Worm (Caenorhabditis elegans): ENCODE results near the gene pho-5.

Gene pho-5

ce11 chrIII:7323331-7323730 is 37.6 kb upstream of the pho-5 start:
- TF ChIP-seq pqm-1 (tag; optimal IDR thresholded peaks at IDR 0.05) (peak; percentile 51), zfp-3 (GFP tag; conservative IDR thresholded peaks at IDR 0.05) (no peak), dmd-6 (GFP tag; IDR thresholded peaks at IDR 0.05) (0 out of 2 replicates have a peak, but pooled peaks have one; percentile 25), php-3 (GFP tag; IDR thresholded peaks at IDR 0.05) (peak; percentile 58; the same call in 1 of the 2 replicates), ZK546.5 (tag; optimal IDR thresholded peaks at IDR 0.05) (no peak), dpl-1 (GFP tag; optimal IDR thresholded peaks at IDR 0.05) (no peak), daf-16 (GFP tag; optimal IDR thresholded peaks at IDR 0.05) (no peak), daf-16 (tag; optimal IDR thresholded peaks at IDR 0.05) (peak; percentile 45), nhr-28 (tag; optimal IDR thresholded peaks at IDR 0.05) (peak; percentile 31), F49E8.2 (tag; optimal IDR thresholded peaks at IDR 0.05; ENCODE audit: borderline replicate concordance) (no peak), hlh-11 (tag; optimal IDR thresholded peaks at IDR 0.05) (peak; percentile 41)

ce11 chrIII:7322018-7322417 is 36.3 kb upstream of the pho-5 start:
- TF ChIP-seq dve-1 (tag; optimal IDR thresholded peaks at IDR 0.05; ENCODE audit: insufficient read depth), result peak; percentile 58
- TF ChIP-seq nhr-28 (tag; optimal IDR thresholded peaks at IDR 0.05), result peak; percentile 35
- no peak for TF ChIP-seq ctbp-1 (GFP tag; IDR thresholded peaks at IDR 0.05)
- TF ChIP-seq hlh-11 (tag; optimal IDR thresholded peaks at IDR 0.05), result peak; percentile 12
- no peak for TF ChIP-seq daf-16 (GFP tag; optimal IDR thresholded peaks at IDR 0.05)
- TF ChIP-seq daf-16 (tag; optimal IDR thresholded peaks at IDR 0.05), result peak; percentile 73
- TF ChIP-seq unc-62 (GFP tag; optimal IDR thresholded peaks at IDR 0.05 in 1 of 2), result peak in 1 of 2 experiments; percentile 62
- no peak for TF ChIP-seq unc-62 (tag; optimal IDR thresholded peaks at IDR 0.05)
- no peak for TF ChIP-seq unc-39 (tag; optimal IDR thresholded peaks at IDR 0.05)
- TF ChIP-seq unc-130 (GFP tag; optimal IDR thresholded peaks at IDR 0.05), result no peak
- no peak for TF ChIP-seq nhr-6 (tag; optimal IDR thresholded peaks at IDR 0.05)
- no peak for TF ChIP-seq vab-7 (GFP tag; IDR thresholded peaks at IDR 0.05)
- peak; percentile 57 for TF ChIP-seq aha-1 (tag)
- no peak for TF ChIP-seq pha-4 (GFP tag; IDR thresholded peaks at IDR 0.05)
- TF ChIP-seq pha-4 (tag; optimal IDR thresholded peaks at IDR 0.05), result peak; percentile 20
- TF ChIP-seq egl-27 (tag; optimal IDR thresholded peaks at IDR 0.05), result no peak
- peak; percentile 66 for TF ChIP-seq hlh-30 (tag; optimal IDR thresholded peaks at IDR 0.05; ENCODE audit: insufficient read depth)
- no peak for TF ChIP-seq hmg-1.1 (GFP tag; IDR thresholded peaks at IDR 0.05)

- TF ChIP-seq pqm-1 (tag; optimal IDR thresholded peaks at IDR 0.05) (peak; percentile 26), ZK337.2 (GFP tag; IDR thresholded peaks at IDR 0.05) (no peak), hlh-11 (tag; optimal IDR thresholded peaks at IDR 0.05) (peak; percentile 8), dmd-8 (GFP tag; IDR thresholded peaks at IDR 0.05) (no peak), daf-16 (GFP tag; optimal IDR thresholded peaks at IDR 0.05) (no peak), daf-16 (tag; optimal IDR thresholded peaks at IDR 0.05) (peak; percentile 56)
Measured at ce11 chrIII:7319390-7319789, 33.7 kb upstream of the pho-5 start, which contains the start of gene F56C9.8. Gene F56C9.8, minus strand, starts transcription at chrIII:7319509.

ce11 chrIII:7317354-7317753 is 31.7 kb upstream of the pho-5 start:
- TF ChIP-seq nhr-42 (GFP tag; IDR thresholded peaks at IDR 0.05) (no peak), pqm-1 (tag; optimal IDR thresholded peaks at IDR 0.05) (peak; percentile 69), nhr-25 (tag; optimal IDR thresholded peaks at IDR 0.05; ENCODE audit: borderline replicate concordance, insufficient read depth) (no peak), mxl-2 (GFP tag; conservative IDR thresholded peaks at IDR 0.05) (no peak), unc-62 (GFP tag; optimal IDR thresholded peaks at IDR 0.05 in 1 of 2) (peak in 1 of 2 experiments; percentile 53), unc-62 (tag; optimal IDR thresholded peaks at IDR 0.05) (no peak), lsy-2 (tag; optimal IDR thresholded peaks at IDR 0.05) (peak in 1 of 2 experiments; percentile 15), hlh-11 (tag; optimal IDR thresholded peaks at IDR 0.05) (peak; percentile 20), daf-16 (GFP tag; optimal IDR thresholded peaks at IDR 0.05) (no peak), daf-16 (tag; optimal IDR thresholded peaks at IDR 0.05) (peak; percentile 45), pha-4 (GFP tag; IDR thresholded peaks at IDR 0.05) (no peak), pha-4 (tag; optimal IDR thresholded peaks at IDR 0.05) (peak; percentile 77), set-16 (GFP tag; IDR thresholded peaks at IDR 0.05) (no peak), hlh-30 (tag; optimal IDR thresholded peaks at IDR 0.05; ENCODE audit: insufficient read depth) (peak; percentile 23), dve-1 (tag; optimal IDR thresholded peaks at IDR 0.05; ENCODE audit: insufficient read depth) (peak; percentile 42)

All from whole organism, L4 larva.